Worm (Caenorhabditis elegans): ENCODE data around the gene sam-10.
A peak's percentile ranks its signal among the peaks of the same experiment; 100 is the strongest.

The sam-10 gene

ce11 chrII:13341320-13341719 lies 11.0 kb upstream of the sam-10 start:
- TF ChIP-seq nhr-111 (GFP tag; optimal IDR thresholded peaks at IDR 0.05) (no peak), D1046.2 (GFP tag; IDR thresholded peaks at IDR 0.05) (no peak), php-3 (GFP tag; IDR thresholded peaks at IDR 0.05) (no peak), ceh-82 (tag; optimal IDR thresholded peaks at IDR 0.05) (no peak), nhr-28 (tag; optimal IDR thresholded peaks at IDR 0.05) (no peak), mxl-3 (GFP tag; optimal IDR thresholded peaks at IDR 0.05) (no peak), daf-8 (GFP tag; IDR thresholded peaks at IDR 0.05) (no peak), unc-39 (tag; optimal IDR thresholded peaks at IDR 0.05) (no peak), gei-8 (GFP tag; optimal IDR thresholded peaks at IDR 0.05) (no peak), nhr-25 (tag; optimal IDR thresholded peaks at IDR 0.05; ENCODE audit: borderline replicate concordance, insufficient read depth) (no peak), tag-97 (GFP tag; IDR thresholded peaks at IDR 0.05) (no peak), daf-12 (tag; optimal IDR thresholded peaks at IDR 0.05) (no peak), F26F4.8 (GFP tag; conservative IDR thresholded peaks at IDR 0.05) (no peak), dpl-1 (GFP tag; optimal IDR thresholded peaks at IDR 0.05) (no peak)

ce11 chrII:13339984-13340383 lies 9.7 kb upstream of the sam-10 start:
- TF ChIP-seq Y48G9A.11 (GFP tag; IDR thresholded peaks at IDR 0.05) (0 out of 2 replicates have a peak, but pooled peaks have one; percentile 7), F37D6.2 (tag; optimal IDR thresholded peaks at IDR 0.05) (no peak)

- TF ChIP-seq nhr-6 (tag; optimal IDR thresholded peaks at IDR 0.05) (no peak), vab-7 (GFP tag; IDR thresholded peaks at IDR 0.05) (no peak), hif-1 (tag; optimal IDR thresholded peaks at IDR 0.05) (no peak), hlh-30 (tag; optimal IDR thresholded peaks at IDR 0.05; ENCODE audit: insufficient read depth) (peak; percentile 1), nhr-10 (tag; optimal IDR thresholded peaks at IDR 0.05) (no peak), nhr-77 (tag; optimal IDR thresholded peaks at IDR 0.05) (no peak), ceh-20 (GFP tag; IDR thresholded peaks at IDR 0.05) (no peak), lsy-2 (tag; optimal IDR thresholded peaks at IDR 0.05) (peak in 1 of 2 experiments; percentile 29), nhr-25 (tag; optimal IDR thresholded peaks at IDR 0.05; ENCODE audit: borderline replicate concordance, insufficient read depth) (no peak), madf-9 (GFP tag; conservative IDR thresholded peaks at IDR 0.05) (no peak), cey-2 (tag; optimal IDR thresholded peaks at IDR 0.05; ENCODE audit: borderline replicate concordance, insufficient read depth) (no peak), dve-1 (tag; optimal IDR thresholded peaks at IDR 0.05; ENCODE audit: insufficient read depth) (no peak), ceh-44 (GFP tag; IDR thresholded peaks at IDR 0.05) (no peak), nhr-11 (tag; optimal IDR thresholded peaks at IDR 0.05) (no peak), gei-8 (GFP tag; optimal IDR thresholded peaks at IDR 0.05) (no peak), Y75B8A.6 (GFP tag; IDR thresholded peaks at IDR 0.05) (no peak), egl-43 (GFP tag; IDR thresholded peaks at IDR 0.05) (no peak), zip-2 (tag; optimal IDR thresholded peaks at IDR 0.05) (no peak), mdt-29 (GFP tag; IDR thresholded peaks at IDR 0.05) (no peak), T26A8.4 (GFP tag; IDR thresholded peaks at IDR 0.05) (no peak), nhr-42 (GFP tag; IDR thresholded peaks at IDR 0.05) (no peak), F10B5.3 (tag; optimal IDR thresholded peaks at IDR 0.05) (no peak), mes-2 (tag; optimal IDR thresholded peaks at IDR 0.05; ENCODE audit: poor library complexity, severe bottlenecking) (peak; percentile 42), mxl-2 (GFP tag; conservative IDR thresholded peaks at IDR 0.05) (no peak), fkh-10 (GFP tag; optimal IDR thresholded peaks at IDR 0.05) (no peak), zag-1 (tag; optimal IDR thresholded peaks at IDR 0.05) (no peak), aha-1 (tag) (peak; percentile 14), Y48G9A.11 (GFP tag; IDR thresholded peaks at IDR 0.05) (peak; percentile 94), lin-38 (GFP tag; IDR thresholded peaks at IDR 0.05) (no peak), lir-3 (tag; optimal IDR thresholded peaks at IDR 0.05) (no peak), php-3 (GFP tag; IDR thresholded peaks at IDR 0.05) (no peak), duxl-1 (tag; optimal IDR thresholded peaks at IDR 0.05; ENCODE audit: poor library complexity) (no peak), set-16 (GFP tag; IDR thresholded peaks at IDR 0.05) (no peak), snpc-4 (tag; optimal IDR thresholded peaks at IDR 0.05) (no peak), skn-1 (tag; optimal IDR thresholded peaks at IDR 0.05) (no peak), T20F7.1 (GFP tag; optimal IDR thresholded peaks at IDR 0.05) (no peak)
These were observed 7.6 kb upstream of the sam-10 start, which contains the start of gene mrpl-20 for ce11 chrII:13337959-13338358. TSS of gene mrpl-20 (plus strand) at chrII:13338281.
